Fruit fly (Drosophila melanogaster) whole organism, embryonic: Measurements from ENCODE around the gene CG6006.

Experiments used
- CG11695 ChIP-seq: fragments of 200-800 bp; sonication (Bioruptor generic); IDR thresholded peaks from 3 replicates; pipeline ENCODE4 v1.3.6; 2022; ENCODE audit warnings: missing biosample characterization, missing genetic modification characterization
- CG12071 ChIP-seq: fragments of 200-800 bp; sonication (Bioruptor generic); optimal IDR thresholded peaks from 3 replicates; lab custom pipeline; 2018; ENCODE audit warnings: missing biosample characterization, mild to moderate bottlenecking, missing genetic modification characterization
- CG12299 ChIP-seq: fragments of 200-800 bp; sonication (Bioruptor generic); optimal IDR thresholded peaks from 2 replicates; lab custom pipeline; 2018; ENCODE audit warnings: missing biosample characterization, mild to moderate bottlenecking, missing genetic modification characterization
- CG12659 ChIP-seq: fragments of 200-800 bp; sonication (Bioruptor generic); optimal IDR thresholded peaks from 3 replicates; lab custom pipeline; 2017; ENCODE audit warnings: mild to moderate bottlenecking, missing biosample characterization, missing genetic modification reagents, missing genetic modification characterization
- CG13894 ChIP-seq: fragments of 200-800 bp; sonication (Bioruptor generic); optimal IDR thresholded peaks from 3 replicates; lab custom pipeline; 2018; ENCODE audit warnings: missing biosample characterization, mild to moderate bottlenecking, missing genetic modification characterization, moderate library complexity
- CG14710 ChIP-seq: fragments of 200-800 bp; sonication (Bioruptor generic); optimal IDR thresholded peaks from 3 replicates; lab custom pipeline; 2019; ENCODE audit warnings: missing biosample characterization, mild to moderate bottlenecking, missing genetic modification characterization, moderate library complexity
- CG15514 ChIP-seq: fragments of 200-800 bp; sonication (Bioruptor generic); optimal IDR thresholded peaks from 3 replicates; lab custom pipeline; 2017; ENCODE audit warnings: missing biosample characterization, missing genetic modification characterization, mild to moderate bottlenecking, moderate library complexity, missing genetic modification reagents
- CG18619 ChIP-seq: fragments of 200-800 bp; sonication (Bioruptor generic); optimal IDR thresholded peaks from 3 replicates; lab custom pipeline; 2017; ENCODE audit warnings: missing biosample characterization, mild to moderate bottlenecking, missing genetic modification characterization
- CG2199 ChIP-seq: fragments of 200-800 bp; sonication (Bioruptor generic); IDR thresholded peaks from 3 replicates; pipeline ENCODE4 v1.3.6; 2022; ENCODE audit warnings: missing biosample characterization, missing genetic modification characterization
- CG31224 ChIP-seq: fragments of 200-800 bp; sonication (Bioruptor generic); IDR thresholded peaks from 2 replicates; pipeline ENCODE4 v1.3.6; 2022; ENCODE audit warnings: missing biosample characterization, missing genetic modification characterization
- CG4820 ChIP-seq: fragments of 200-800 bp; sonication (Bioruptor generic); optimal IDR thresholded peaks from 3 replicates; lab custom pipeline; 2016; ENCODE audit warnings: missing biosample characterization, missing genetic modification characterization
- CG6854 ChIP-seq: fragments of 200-800 bp; sonication (Bioruptor generic); optimal IDR thresholded peaks from 3 replicates; lab custom pipeline; 2017; ENCODE audit warnings: missing biosample characterization, mild to moderate bottlenecking, missing genetic modification characterization
- CG7786 ChIP-seq: fragments of 200-800 bp; sonication (Bioruptor generic); optimal IDR thresholded peaks from 2 replicates; lab custom pipeline; 2016; ENCODE audit warnings: missing biosample characterization, missing genetic modification characterization
- CG8089 ChIP-seq: fragments of 200-800 bp; sonication (Bioruptor generic); optimal IDR thresholded peaks from 3 replicates; lab custom pipeline; 2016; ENCODE audit warnings: missing biosample characterization, missing genetic modification characterization
- CG8281 ChIP-seq: fragments of 200-800 bp; sonication (Bioruptor generic); optimal IDR thresholded peaks from 2 replicates; lab custom pipeline; 2018; ENCODE audit warnings: missing biosample characterization, mild to moderate bottlenecking, missing genetic modification characterization, moderate library complexity
- CG9727 ChIP-seq: fragments of 200-800 bp; sonication (Bioruptor generic); optimal IDR thresholded peaks from 3 replicates; lab custom pipeline; 2017; ENCODE audit warnings: missing biosample characterization, mild to moderate bottlenecking, missing genetic modification characterization
- CG9876 ChIP-seq: fragments of 200-800 bp; sonication (Bioruptor generic); optimal IDR thresholded peaks from 2 replicates; lab custom pipeline; 2016; ENCODE audit warnings: missing biosample characterization, missing genetic modification characterization
- CkIIα-i1 ChIP-seq: fragments of 200-800 bp; sonication (Bioruptor generic); IDR thresholded peaks from 2 replicates; pipeline ENCODE4 v1.3.6; 2022; ENCODE audit warnings: missing biosample characterization, missing genetic modification characterization
- Dbx ChIP-seq: fragments of 200-800 bp; sonication (Bioruptor generic); IDR thresholded peaks from 3 replicates; pipeline ENCODE4 v1.3.6; 2022; ENCODE audit warnings: missing biosample characterization, missing genetic modification characterization
- Deaf1 ChIP-seq: fragments of 200-800 bp; optimal IDR thresholded peaks from 3 replicates; lab custom pipeline; 2019; ENCODE audit warnings: missing biosample characterization, mild to moderate bottlenecking, missing genetic modification characterization, moderate library complexity
- Drgx ChIP-seq: fragments of 200-800 bp; sonication (Bioruptor generic); IDR thresholded peaks from 2 replicates; pipeline ENCODE4 v1.3.6; 2022; ENCODE audit warnings: missing biosample characterization, missing genetic modification characterization
- H15 ChIP-seq: fragments of 200-800 bp; sonication (Bioruptor generic); IDR thresholded peaks from 3 replicates; pipeline ENCODE4 v1.3.6; 2022; ENCODE audit warnings: missing biosample characterization, missing genetic modification characterization
- HLH3B ChIP-seq: fragments of 200-800 bp; sonication (Bioruptor generic); IDR thresholded peaks from 2 replicates; pipeline ENCODE4 v1.3.6; 2022; ENCODE audit warnings: missing biosample characterization, missing genetic modification characterization
- Med ChIP-seq: fragments of 200-800 bp; sonication (Bioruptor generic); peaks from one replicate; lab custom pipeline; 2016; ENCODE audit warnings: missing biosample characterization, missing genetic modification characterization, mild to moderate bottlenecking, inconsistent platforms, moderate library complexity
- Myb ChIP-seq: fragments of 200-800 bp; sonication (Bioruptor generic); optimal IDR thresholded peaks from 2 replicates; lab custom pipeline; 2016; ENCODE audit warnings: missing biosample characterization, missing genetic modification characterization
- Opbp ChIP-seq: fragments of 200-800 bp; sonication (Bioruptor generic); IDR thresholded peaks from 3 replicates; pipeline ENCODE4 v1.3.6; 2022; ENCODE audit warnings: missing biosample characterization, missing genetic modification characterization; ENCODE audit not compliant: partially characterized antibody
- Taf1 ChIP-seq: fragments of 200-800 bp; sonication (Bioruptor generic); IDR thresholded peaks from 2 replicates; pipeline ENCODE4 v1.3.6; 2022; ENCODE audit warnings: missing biosample characterization, missing genetic modification characterization
- Trl ChIP-seq, 3 experiments: fragments of >200 bp in 2 of 3; fragments of 200-800 bp in 1 of 3; sonication (Bioruptor generic) in 1 of 3; optimal IDR thresholded peaks; 2 replicates in 1 of 3; 3 replicates in 2 of 3; lab custom pipeline; 2016 to 2017; ENCODE audit warnings: missing biosample characterization in 1 of 3, missing genetic modification characterization in 1 of 3
- Vsx1 ChIP-seq: fragments of 200-800 bp; sonication (Bioruptor generic); optimal IDR thresholded peaks from 2 replicates; lab custom pipeline; 2017; ENCODE audit warnings: missing biosample characterization, mild to moderate bottlenecking, missing genetic modification characterization, missing genetic modification reagents
- chm ChIP-seq: fragments of 200-800 bp; sonication (Bioruptor generic); IDR thresholded peaks from 2 replicates; pipeline ENCODE4 v1.3.6; 2022; ENCODE audit warnings: missing biosample characterization, missing genetic modification characterization
- ci ChIP-seq: fragments of 200-800 bp; sonication (Bioruptor generic); IDR thresholded peaks from 3 replicates; pipeline ENCODE4 v1.3.6; 2022; ENCODE audit warnings: missing biosample characterization, missing genetic modification characterization
- dm ChIP-seq: fragments of 200-800 bp; sonication (Bioruptor generic); optimal IDR thresholded peaks from 3 replicates; lab custom pipeline; 2016; ENCODE audit warnings: missing biosample characterization, missing genetic modification characterization
- gce ChIP-seq: fragments of 200-800 bp; sonication (Bioruptor generic); IDR thresholded peaks from 3 replicates; pipeline ENCODE4 v1.3.6; 2022; ENCODE audit warnings: missing biosample characterization, missing genetic modification characterization
- gsb ChIP-seq: fragments of 200-800 bp; sonication (Bioruptor generic); IDR thresholded peaks from 2 replicates; pipeline ENCODE4 v1.3.6; 2022; ENCODE audit warnings: missing biosample characterization, missing genetic modification characterization
- hkb ChIP-seq, 2 experiments: fragments of 200-800 bp in 1 of 2; fragments of >200 bp in 1 of 2; sonication (Bioruptor generic) in 1 of 2; IDR thresholded peaks in 1 of 2; optimal IDR thresholded peaks in 1 of 2; 2 replicates each; pipeline versions ENCODE4 v1.3.6 to Lab custom; 2017 to 2022; ENCODE audit warnings: missing biosample characterization in 1 of 2, missing genetic modification characterization in 1 of 2
- lab ChIP-seq: fragments of 200-800 bp; sonication (Bioruptor generic); optimal IDR thresholded peaks from 3 replicates; lab custom pipeline; 2017; ENCODE audit warnings: missing biosample characterization, missing genetic modification characterization, mild to moderate bottlenecking, moderate library complexity, missing genetic modification reagents
- lov ChIP-seq, 2 experiments: fragments of 200-800 bp in 1 of 2; fragments of >200 bp in 1 of 2; sonication (Bioruptor generic) in 1 of 2; IDR thresholded peaks in 1 of 2; optimal IDR thresholded peaks in 1 of 2; 2 replicates in 1 of 2; 3 replicates in 1 of 2; pipeline versions ENCODE4 v1.3.6 to Lab custom; 2017 to 2022; ENCODE audit warnings: missing biosample characterization in 1 of 2, missing genetic modification characterization in 1 of 2
- nerfin-2 ChIP-seq: fragments of 200-800 bp; sonication (Bioruptor generic); IDR thresholded peaks from 2 replicates; pipeline ENCODE4 v1.3.6; 2022; ENCODE audit warnings: missing biosample characterization, missing genetic modification characterization; ENCODE audit not compliant: partially characterized antibody
- nom ChIP-seq: fragments of 200-800 bp; sonication (Bioruptor generic); optimal IDR thresholded peaks from 2 replicates; lab custom pipeline; 2017; ENCODE audit warnings: missing biosample characterization, missing genetic modification characterization, mild to moderate bottlenecking, moderate library complexity, missing genetic modification reagents
- odd ChIP-seq: fragments of 200-800 bp; sonication (Bioruptor generic); optimal IDR thresholded peaks from 2 replicates; lab custom pipeline; 2017; ENCODE audit warnings: missing biosample characterization, mild to moderate bottlenecking, missing genetic modification characterization
- pan ChIP-seq, 4 experiments: fragments of >200 bp in 3 of 4; fragments of 200-800 bp in 1 of 4; sonication (Bioruptor generic) in 1 of 4; optimal IDR thresholded peaks in 3 of 4; IDR thresholded peaks in 1 of 4; 2 replicates each; pipeline versions ENCODE4 v1.3.6 to Lab custom; 2017 to 2022; ENCODE audit warnings: missing biosample characterization in 2 of 4, missing genetic modification characterization in 2 of 4, mixed read lengths in 1 of 4
- pb ChIP-seq: fragments of 200-800 bp; sonication (Bioruptor generic); optimal IDR thresholded peaks from 3 replicates; lab custom pipeline; 2016; ENCODE audit warnings: missing biosample characterization, missing genetic modification characterization
- pfk ChIP-seq: fragments of 200-800 bp; sonication (Bioruptor generic); optimal IDR thresholded peaks from 2 replicates; lab custom pipeline; 2018; ENCODE audit warnings: missing biosample characterization, mild to moderate bottlenecking, missing genetic modification characterization, moderate library complexity
- sens ChIP-seq: fragments of 200-800 bp; sonication (Bioruptor generic); peaks from one replicate; lab custom pipeline; 2016; ENCODE audit warnings: missing biosample characterization, missing genetic modification characterization
- seq ChIP-seq: fragments of 200-800 bp; sonication (Bioruptor generic); IDR thresholded peaks from 2 replicates; pipeline ENCODE4 v1.3.6; 2022; ENCODE audit warnings: missing biosample characterization, missing genetic modification characterization
- tx ChIP-seq: fragments of 200-800 bp; sonication (Bioruptor generic); optimal IDR thresholded peaks from 2 replicates; lab custom pipeline; 2016; ENCODE audit warnings: missing biosample characterization, missing genetic modification characterization
- vvl ChIP-seq: fragments of 200-800 bp; sonication (Bioruptor generic); IDR thresholded peaks from 2 replicates; pipeline ENCODE4 v1.3.6; 2022; ENCODE audit warnings: missing biosample characterization, missing genetic modification characterization
- wek ChIP-seq: fragments of 200-800 bp; sonication (Bioruptor generic); optimal IDR thresholded peaks from 3 replicates; lab custom pipeline; 2018; ENCODE audit warnings: missing biosample characterization, mild to moderate bottlenecking, missing genetic modification characterization, moderate library complexity

Gene CG6006

dm6 chr3R:16206162-16206561 lies 51.4 kb downstream of the CG6006 start:
- TF ChIP-seq CG12659 (GFP tag; lab: Kevin White, UChicago): no peak
- TF ChIP-seq Drgx (GFP tag; lab: Robert Waterston, UW): peak; percentile 60
- TF ChIP-seq Deaf1 (tag; lab: Kevin White, UChicago): no peak
- peak; percentile 73 for TF ChIP-seq nom (GFP tag; lab: Kevin White, UChicago)
- peak; percentile 70; the same call in 2 of the 3 replicates for TF ChIP-seq ci
- no peak for TF ChIP-seq tx (GFP tag; lab: Kevin White, UChicago)
- TF ChIP-seq odd (GFP tag; lab: Kevin White, UChicago): no peak
- no peak for TF ChIP-seq pan (optimal IDR thresholded peaks at IDR 0.05; lab: Kevin White, UChicago)
- TF ChIP-seq pan (GFP tag; optimal IDR thresholded peaks at IDR 0.05 in 1 of 2, IDR thresholded peaks at IDR 0.05 in 1 of 2): peak in 1 of 2 experiments; percentile 10
- TF ChIP-seq CG7786 (GFP tag; lab: Kevin White, UChicago): peak; percentile 19
- no peak for TF ChIP-seq Taf1
- no peak for TF ChIP-seq hkb (optimal IDR thresholded peaks at IDR 0.05; lab: Kevin White, UChicago)
- peak; percentile 42 for TF ChIP-seq hkb (GFP tag; IDR thresholded peaks at IDR 0.05; lab: Robert Waterston, UW)
- TF ChIP-seq gce (GFP tag; lab: Robert Waterston, UW): 0 out of 3 replicates have a peak, but pooled peaks have one; percentile 22
- TF ChIP-seq sens: peak; percentile 61
- no peak for TF ChIP-seq CG18619
- peak; percentile 26; the same call in 1 of the 2 replicates for TF ChIP-seq seq (GFP tag; lab: Robert Waterston, UW)
- no peak for TF ChIP-seq CG6854 (GFP tag; lab: Kevin White, UChicago)
- TF ChIP-seq HLH3B: peak; percentile 26; the same call in 1 of the 2 replicates
- TF ChIP-seq Med (GFP tag; lab: Kevin White, UChicago): peak; percentile 60
- TF ChIP-seq CG12299: no peak
- no peak for TF ChIP-seq CG4820
- TF ChIP-seq dm (GFP tag; lab: Kevin White, UChicago): no peak
- no peak for TF ChIP-seq CG8089 (GFP tag; lab: Kevin White, UChicago)
- no peak for TF ChIP-seq CG11695 (GFP tag; lab: Robert Waterston, UW)
- no peak for TF ChIP-seq H15 (GFP tag; lab: Robert Waterston, UW)
- TF ChIP-seq chm: peak; percentile 60
- no peak for TF ChIP-seq pfk (GFP tag; lab: Kevin White, UChicago)
- no peak for TF ChIP-seq CG9876 (GFP tag; lab: Kevin White, UChicago)
- TF ChIP-seq CG15514 (GFP tag; lab: Kevin White, UChicago): peak; percentile 20
- peak; percentile 33 for TF ChIP-seq wek (GFP tag; lab: Kevin White, UChicago)
- 0 out of 3 replicates have a peak, but pooled peaks have one; percentile 32 for TF ChIP-seq Dbx (GFP tag; lab: Robert Waterston, UW)
- TF ChIP-seq CG12071: no peak
- no peak for TF ChIP-seq Trl (optimal IDR thresholded peaks at IDR 0.05; lab: Kevin White, UChicago)
- no peak for TF ChIP-seq Trl (GFP tag; optimal IDR thresholded peaks at IDR 0.05; lab: Kevin White, UChicago)
- TF ChIP-seq vvl (GFP tag; lab: Robert Waterston, UW): peak; percentile 35; the same call in 1 of the 2 replicates
- peak; percentile 90 for TF ChIP-seq CG2199 (GFP tag; lab: Robert Waterston, UW)
- no peak for TF ChIP-seq CG13894 (tag; lab: Kevin White, UChicago)
- no peak for TF ChIP-seq CG9727 (GFP tag; lab: Kevin White, UChicago)
- TF ChIP-seq Opbp (GFP tag; lab: Robert Waterston, UW): 0 out of 3 replicates have a peak, but pooled peaks have one; percentile 8
- 0 out of 2 replicates have a peak, but pooled peaks have one; percentile 8 for TF ChIP-seq CG31224 (GFP tag; lab: Robert Waterston, UW)
- no peak for TF ChIP-seq Vsx1 (GFP tag; lab: Kevin White, UChicago)
- TF ChIP-seq Myb (GFP tag; lab: Kevin White, UChicago): no peak
- peak; percentile 18 for TF ChIP-seq lab (GFP tag; lab: Kevin White, UChicago)
- no peak for TF ChIP-seq pb (GFP tag; lab: Kevin White, UChicago)
- TF ChIP-seq CkIIα-i1 (GFP tag; lab: Robert Waterston, UW): no peak
- no peak for TF ChIP-seq lov (optimal IDR thresholded peaks at IDR 0.05; lab: Kevin White, UChicago)
- 0 out of 3 replicates have a peak, but pooled peaks have one; percentile 32 for TF ChIP-seq lov (GFP tag; IDR thresholded peaks at IDR 0.05; lab: Robert Waterston, UW)
- TF ChIP-seq CG8281 (tag; lab: Kevin White, UChicago): no peak
- TF ChIP-seq CG14710 (tag; lab: Kevin White, UChicago): no peak
- 0 out of 2 replicates have a peak, but pooled peaks have one; percentile 26 for TF ChIP-seq nerfin-2 (GFP tag; lab: Robert Waterston, UW)
- TF ChIP-seq gsb (GFP tag; lab: Robert Waterston, UW): no peak
